Fruit fly (Drosophila melanogaster) whole organism, embryonic: ENCODE results near the gene CG14971.

Source experiments
- B-H1 ChIP-seq: fragments of 200-800 bp; sonication (Bioruptor generic); IDR thresholded peaks from 3 replicates; pipeline ENCODE4 v1.3.6; 2022; ENCODE audit warnings: missing biosample characterization, missing genetic modification characterization
- CG18619 ChIP-seq: fragments of 200-800 bp; sonication (Bioruptor generic); optimal IDR thresholded peaks from 3 replicates; lab custom pipeline; 2017; ENCODE audit warnings: missing biosample characterization, mild to moderate bottlenecking, missing genetic modification characterization
- Hand ChIP-seq: fragments of 200-800 bp; sonication (Bioruptor generic); optimal IDR thresholded peaks from 2 replicates; lab custom pipeline; 2017; ENCODE audit warnings: mild to moderate bottlenecking, missing biosample characterization, missing genetic modification reagents, missing genetic modification characterization
- NfI ChIP-seq: fragments of 200-800 bp; sonication (Bioruptor generic); optimal IDR thresholded peaks from 3 replicates; lab custom pipeline; 2018; ENCODE audit warnings: missing biosample characterization, mild to moderate bottlenecking, missing genetic modification characterization, moderate library complexity
- YL-1 ChIP-seq: fragments of 200-800 bp; sonication (Bioruptor generic); optimal IDR thresholded peaks from 3 replicates; lab custom pipeline; 2017; ENCODE audit warnings: missing biosample characterization, mild to moderate bottlenecking, missing genetic modification characterization
- dati ChIP-seq: fragments of 200-800 bp; sonication (Bioruptor generic); IDR thresholded peaks from 2 replicates; pipeline ENCODE4 v1.3.6; 2022; ENCODE audit warnings: missing biosample characterization, missing genetic modification characterization
- lbe ChIP-seq: fragments of 200-800 bp; sonication (Bioruptor generic); optimal IDR thresholded peaks from 2 replicates; lab custom pipeline; 2016; ENCODE audit warnings: missing biosample characterization, mild to moderate bottlenecking, missing genetic modification characterization
- ro ChIP-seq: fragments of 200-800 bp; sonication (Bioruptor generic); IDR thresholded peaks from 2 replicates; pipeline ENCODE4 v1.3.6; 2022; ENCODE audit warnings: missing biosample characterization, missing genetic modification characterization

dm6 chr3L:3420674-3421073, 50.4 kb downstream of the CG14971 start:
- TF ChIP-seq B-H1 (no peak), Hand (GFP tag; lab: Kevin White, UChicago) (no peak), dati (no peak), NfI (GFP tag; lab: Kevin White, UChicago) (no peak), ro (GFP tag; lab: Robert Waterston, UW) (no peak), YL-1 (GFP tag; lab: Kevin White, UChicago) (no peak), lbe (GFP tag; lab: Kevin White, UChicago) (no peak), CG18619 (GFP tag; lab: Kevin White, UChicago) (no peak)
